Worm (Caenorhabditis elegans): ENCODE measurements around the gene C06E1.1.

ce11 chrIII:8611282-8611681, 5.7 kb downstream of the C06E1.1 start:
- no peak for TF ChIP-seq dao-5 (tag; optimal IDR thresholded peaks at IDR 0.05)
- TF ChIP-seq him-1 (tag; optimal IDR thresholded peaks at IDR 0.05): no peak
- TF ChIP-seq W03F9.2 (tag; optimal IDR thresholded peaks at IDR 0.05): no peak

Measured in whole organism, L4/young adult.